Worm (Caenorhabditis elegans) whole organism, L2 larva: ENCODE results near the gene gmeb-2.

ENCODE experiments used
- F13H6.1 ChIP-seq: sonication (generic microtip); optimal IDR thresholded peaks from 2 replicates; lab custom pipeline; 2016; ENCODE audit warnings: missing genetic modification characterization, missing compliant biosample characterization
- ama-1 ChIP-seq: fragments of 150-350 bp; optimal IDR thresholded peaks from 2 replicates; lab custom pipeline; 2018; ENCODE audit warnings: inconsistent platforms
- ceh-16 ChIP-seq: fragments of 150-350 bp; optimal IDR thresholded peaks from 2 replicates; lab custom pipeline; 2014; ENCODE audit warnings: missing biosample characterization, missing genetic modification characterization
- dmd-4 ChIP-seq: sonication (generic microtip); optimal IDR thresholded peaks from 2 replicates; lab custom pipeline; 2017; ENCODE audit warnings: missing biosample characterization, missing genetic modification characterization
- elt-1 ChIP-seq: fragments of 150-350 bp; optimal IDR thresholded peaks from 2 replicates; lab custom pipeline; 2014; ENCODE audit warnings: missing biosample characterization, missing genetic modification characterization
- nhr-11 ChIP-seq: fragments of 150-350 bp; optimal IDR thresholded peaks from 2 replicates; lab custom pipeline; 2014; ENCODE audit warnings: missing biosample characterization, missing genetic modification characterization
- unc-62 ChIP-seq: fragments of 150-350 bp; optimal IDR thresholded peaks from 2 replicates; lab custom pipeline; 2014; ENCODE audit warnings: missing biosample characterization, missing genetic modification reagents, missing genetic modification characterization
- zag-1 ChIP-seq: fragments of 150-350 bp; optimal IDR thresholded peaks from 2 replicates; lab custom pipeline; 2014; ENCODE audit warnings: missing biosample characterization, missing genetic modification characterization
- ztf-1 ChIP-seq: fragments of 200-800 bp; sonication (Bioruptor generic); conservative IDR thresholded peaks from 2 replicates; pipeline ENCODE4 v1.3.6; 2022; ENCODE audit warnings: missing genetic modification characterization, missing compliant biosample characterization

ce11 chrX:15910328-15910727, 31.4 kb downstream of the gmeb-2 start, which contains the start of gene npr-33:
- TF ChIP-seq elt-1 (tag; lab: Kevin White, UChicago) (no peak), unc-62 (GFP tag; lab: Kevin White, UChicago) (no peak), ceh-16 (tag; lab: Kevin White, UChicago) (no peak), nhr-11 (tag; lab: Kevin White, UChicago) (no peak), ama-1 (lab: Kevin White, UChicago) (no peak), dmd-4 (tag; lab: Kevin White, UChicago) (no peak), F13H6.1 (tag; lab: Kevin White, UChicago) (no peak), ztf-1 (GFP tag; lab: Robert Waterston, UW) (no peak), zag-1 (no peak)
